Worm (Caenorhabditis elegans) whole organism, late embryonic: ENCODE results near the gene twk-42.

ENCODE experiments used
- ama-1 ChIP-seq: fragments of 150-350 bp; optimal IDR thresholded peaks from 2 replicates; lab custom pipeline; 2014
- lim-6 ChIP-seq: sonication (generic microtip); optimal IDR thresholded peaks from 2 replicates; lab custom pipeline; 2016; ENCODE audit warnings: missing genetic modification characterization, missing compliant biosample characterization

DNA sequence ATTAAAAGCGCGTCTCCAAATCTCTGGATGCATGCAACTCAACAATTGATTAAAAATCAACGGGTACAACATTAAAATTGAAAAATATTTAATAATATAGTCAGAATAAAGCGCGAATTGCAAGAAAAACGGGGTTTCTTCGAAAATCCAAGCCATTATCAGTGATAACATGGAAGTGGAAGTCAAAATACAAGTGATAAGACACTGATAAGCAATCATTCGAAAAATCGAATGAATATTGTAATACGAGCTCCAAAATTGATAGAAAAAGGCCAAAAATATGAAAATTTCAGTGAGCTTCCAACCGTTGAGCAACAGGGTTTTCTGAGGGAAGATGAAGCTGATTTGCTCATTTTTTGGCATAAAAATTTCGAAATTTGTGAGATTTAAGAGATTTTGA lies 38.2 kb downstream of the twk-42 start:
- no peak for TF ChIP-seq ama-1
- no peak for TF ChIP-seq lim-6 (tag; lab: Kevin White, UChicago)
